Fruit fly (Drosophila melanogaster) whole organism, larva: ENCODE measurements around the gene CG46514.
"Not testable (repeated sequence)": the region's sequence is repeated elsewhere in the genome, so short reads cannot be mapped to it uniquely, and the experiment has no call there.

Source experiments
- noc ChIP-seq: fragments of 200-800 bp; sonication (Bioruptor generic); optimal IDR thresholded peaks from 3 replicates; lab custom pipeline; 2019; ENCODE audit warnings: missing biosample characterization, mild to moderate bottlenecking, missing genetic modification characterization, moderate library complexity

The CG46514 gene

DNA sequence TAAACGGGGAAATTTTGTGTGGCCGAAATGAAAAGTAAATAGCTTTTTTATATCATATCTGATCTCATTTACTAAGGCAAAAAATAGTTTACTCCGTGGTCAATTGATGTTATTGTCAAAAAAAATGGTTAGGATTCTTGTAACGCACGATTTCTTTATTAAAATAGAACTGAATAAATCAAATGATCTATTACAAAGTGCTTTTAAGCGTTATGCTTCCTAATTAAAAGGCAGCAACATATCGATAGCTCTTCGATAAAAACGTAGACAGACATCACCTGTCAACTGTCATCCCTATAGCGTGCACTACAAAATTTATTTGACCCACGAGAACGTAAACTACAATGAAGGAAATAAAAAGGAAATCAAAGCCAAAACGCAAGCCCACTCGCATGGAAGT is 44.3 kb downstream of the CG46514 start, which contains the start of gene CG46521:
Gene CG46521 (plus strand): TSS at position 301 of the 400 bp plus-strand sequence.
- not testable (repeated sequence) for TF ChIP-seq noc (tag; lab: Kevin White, UChicago)

DNA sequence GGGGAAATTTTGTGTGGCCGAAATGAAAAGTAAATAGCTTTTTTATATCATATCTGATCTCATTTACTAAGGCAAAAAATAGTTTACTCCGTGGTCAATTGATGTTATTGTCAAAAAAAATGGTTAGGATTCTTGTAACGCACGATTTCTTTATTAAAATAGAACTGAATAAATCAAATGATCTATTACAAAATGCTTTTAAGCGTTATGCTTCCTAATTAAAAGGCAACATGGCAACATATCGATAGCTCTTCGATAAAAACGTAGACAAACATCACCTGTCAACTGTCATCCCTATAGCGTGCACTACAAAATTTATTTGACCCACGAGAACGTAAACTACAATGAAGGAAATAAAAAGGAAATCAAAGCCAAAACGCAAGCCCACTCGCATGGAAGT is 49.3 kb downstream of the CG46514 start, which contains the start of gene CG46522:
Gene CG46522 (plus strand): TSS at position 301 of the 400 bp plus-strand sequence.
- TF ChIP-seq noc (tag; lab: Kevin White, UChicago), result not testable (repeated sequence)
